ENCODE assay signal across 3 worm cellular contexts in the genomic region with DNA sequence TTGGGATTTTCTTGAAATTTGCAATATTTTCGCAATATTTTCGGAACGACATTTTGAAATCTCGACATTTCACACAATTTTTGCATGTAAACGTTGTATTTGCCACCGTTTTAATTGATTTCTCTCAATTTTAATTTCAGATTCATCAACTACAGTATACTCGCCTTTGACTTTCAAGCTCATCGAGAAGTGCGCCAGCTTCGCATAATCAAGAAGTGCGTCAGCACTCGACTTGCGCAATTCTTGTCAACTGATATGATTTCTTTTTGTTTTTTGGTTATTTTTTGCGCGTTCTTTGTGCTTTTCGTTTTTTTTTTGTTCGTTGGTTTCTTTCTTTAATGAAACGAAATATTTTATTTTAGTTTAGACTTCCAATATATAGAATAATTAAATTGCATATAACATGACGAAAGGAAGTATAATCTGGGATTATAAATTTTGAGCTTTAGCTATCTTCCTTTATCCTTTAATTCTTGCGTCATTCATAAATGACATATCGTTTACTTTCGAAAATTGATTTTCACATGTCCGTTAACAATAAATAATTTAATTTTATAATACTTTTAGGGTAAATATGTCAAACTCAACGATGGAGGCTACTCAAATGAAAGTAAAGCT.
TF ChIP-seq lines count a peak whose summit lies in the region.

TSS of gene famh-136 (plus strand) at position 568 of the 618 bp plus-strand sequence.

TF ChIP-seq in whole organism, L2 larva, 48 proteins besides CTCF, POLR2A, EP300 and RAD21 (continued from another document):
- TF ChIP-seq C34F6.9 (tag; optimal IDR thresholded peaks at IDR 0.05; lab: Kevin White, UChicago) (peak; percentile 95), crh-2 (tag; optimal IDR thresholded peaks at IDR 0.05; lab: Kevin White, UChicago) (peak; percentile 91), ZK546.5 (tag; optimal IDR thresholded peaks at IDR 0.05; lab: Kevin White, UChicago) (no peak), zag-1 (tag; optimal IDR thresholded peaks at IDR 0.05; lab: Kevin White, UChicago) (peak; percentile 4), nhr-21 (tag; optimal IDR thresholded peaks at IDR 0.05; lab: Kevin White, UChicago) (peak; percentile 76), snpc-4 (tag; optimal IDR thresholded peaks at IDR 0.05; lab: Kevin White, UChicago) (peak; percentile 19), sem-4 (tag; optimal IDR thresholded peaks at IDR 0.05; lab: Kevin White, UChicago) (peak; percentile 85), unc-62 (GFP tag; optimal IDR thresholded peaks at IDR 0.05; lab: Kevin White, UChicago) (no peak), nhr-6 (tag; optimal IDR thresholded peaks at IDR 0.05; lab: Kevin White, UChicago) (peak; percentile 72), mbf-1 (tag; optimal IDR thresholded peaks at IDR 0.05; lab: Kevin White, UChicago) (no peak), alr-1 (tag; optimal IDR thresholded peaks at IDR 0.05; lab: Kevin White, UChicago) (no peak), ztf-11 (tag; optimal IDR thresholded peaks at IDR 0.05; lab: Kevin White, UChicago) (no peak), ztf-4 (tag; optimal IDR thresholded peaks at IDR 0.05; lab: Kevin White, UChicago) (peak; percentile 66), ceh-16 (tag; optimal IDR thresholded peaks at IDR 0.05; lab: Kevin White, UChicago) (no peak), nhr-25 (tag; optimal IDR thresholded peaks at IDR 0.05; lab: Kevin White, UChicago) (peak; percentile 77), nhr-77 (tag; optimal IDR thresholded peaks at IDR 0.05; lab: Kevin White, UChicago) (peak; percentile 34), nhr-11 (tag; optimal IDR thresholded peaks at IDR 0.05; lab: Kevin White, UChicago) (no peak), mab-5 (tag; optimal IDR thresholded peaks at IDR 0.05; lab: Kevin White, UChicago) (peak; percentile 69), skn-1 (tag; optimal IDR thresholded peaks at IDR 0.05; lab: Kevin White, UChicago) (peak; percentile 33), lin-13 (GFP tag; optimal IDR thresholded peaks at IDR 0.05; lab: Kevin White, UChicago) (peak; percentile 81), elt-1 (tag; optimal IDR thresholded peaks at IDR 0.05; lab: Kevin White, UChicago) (no peak), lsy-2 (tag; optimal IDR thresholded peaks at IDR 0.05; lab: Kevin White, UChicago) (peak; percentile 81 to 96), ama-1 (optimal IDR thresholded peaks at IDR 0.05; lab: Kevin White, UChicago) (no peak), F13H6.1 (tag; optimal IDR thresholded peaks at IDR 0.05; lab: Kevin White, UChicago) (peak; percentile 66), R02D3.7 (tag; optimal IDR thresholded peaks at IDR 0.05; lab: Kevin White, UChicago) (no peak), nhr-237 (tag; optimal IDR thresholded peaks at IDR 0.05; lab: Kevin White, UChicago) (no peak), nhr-129 (tag; optimal IDR thresholded peaks at IDR 0.05; lab: Kevin White, UChicago) (peak; percentile 88), dmd-4 (tag; optimal IDR thresholded peaks at IDR 0.05; lab: Kevin White, UChicago) (no peak)
TF ChIP-seq in whole organism, L2 larva: peak in this region for 26.

TF ChIP-seq in whole organism, L4 larva, 104 proteins besides CTCF, POLR2A, EP300 and RAD21 (continued from another document):
- TF ChIP-seq skn-1 (tag; optimal IDR thresholded peaks at IDR 0.05; lab: Kevin White, UChicago), result no peak
- TF ChIP-seq ceh-20 (GFP tag; IDR thresholded peaks at IDR 0.05; lab: Robert Waterston, UW), result 0 out of 2 replicates have a peak, but pooled peaks have one; percentile 52
- TF ChIP-seq aly-2 (tag; optimal IDR thresholded peaks at IDR 0.05; lab: Kevin White, UChicago), result no peak
- peak; percentile 85 for TF ChIP-seq nhr-102 (tag; optimal IDR thresholded peaks at IDR 0.05; lab: Kevin White, UChicago)
- peak; percentile 98 for TF ChIP-seq dve-1 (tag; optimal IDR thresholded peaks at IDR 0.05; lab: Kevin White, UChicago; ENCODE audit: insufficient read depth)
- 0 out of 2 replicates have a peak, but pooled peaks have one; percentile 11 for TF ChIP-seq D1046.2 (GFP tag; IDR thresholded peaks at IDR 0.05; lab: Robert Waterston, UW)
- TF ChIP-seq nhr-42 (GFP tag; IDR thresholded peaks at IDR 0.05; lab: Robert Waterston, UW), result peak; percentile 64; the same call in 1 of the 2 replicates
- peak; percentile 83 for TF ChIP-seq lin-13 (GFP tag; optimal IDR thresholded peaks at IDR 0.05; lab: Kevin White, UChicago)
- TF ChIP-seq dmd-6 (GFP tag; IDR thresholded peaks at IDR 0.05; lab: Robert Waterston, UW), result peak; percentile 91
- no peak for TF ChIP-seq nhr-10 (tag; optimal IDR thresholded peaks at IDR 0.05; lab: Kevin White, UChicago)
- peak; percentile 79 for TF ChIP-seq hmg-1.1 (GFP tag; IDR thresholded peaks at IDR 0.05; lab: Robert Waterston, UW)
- TF ChIP-seq ztf-7 (tag; optimal IDR thresholded peaks at IDR 0.05; lab: Kevin White, UChicago), result peak; percentile 64
- TF ChIP-seq lin-29 (GFP tag; IDR thresholded peaks at IDR 0.05; lab: Robert Waterston, UW), result no peak
- TF ChIP-seq rbr-2 (tag; optimal IDR thresholded peaks at IDR 0.05; lab: Kevin White, UChicago), result peak; percentile 86
- TF ChIP-seq spr-3 (GFP tag; optimal IDR thresholded peaks at IDR 0.05; lab: Kevin White, UChicago), result peak; percentile 38
- peak; percentile 23 to 78 for TF ChIP-seq daf-16 (GFP tag; optimal IDR thresholded peaks at IDR 0.05; lab: Kevin White, UChicago)
- TF ChIP-seq daf-16 (tag; optimal IDR thresholded peaks at IDR 0.05; lab: Kevin White, UChicago), result peak; percentile 78
- TF ChIP-seq ceh-82 (tag; optimal IDR thresholded peaks at IDR 0.05; lab: Kevin White, UChicago), result no peak
- TF ChIP-seq unc-130 (GFP tag; optimal IDR thresholded peaks at IDR 0.05; lab: Kevin White, UChicago), result peak; percentile 43
- peak; percentile 65 for TF ChIP-seq nhr-6 (tag; optimal IDR thresholded peaks at IDR 0.05; lab: Kevin White, UChicago)
- TF ChIP-seq ceh-62 (tag; optimal IDR thresholded peaks at IDR 0.05; lab: Kevin White, UChicago), result no peak
- peak; percentile 75 for TF ChIP-seq nhr-11 (tag; optimal IDR thresholded peaks at IDR 0.05; lab: Kevin White, UChicago)
- peak; percentile 85 for TF ChIP-seq mes-2 (tag; optimal IDR thresholded peaks at IDR 0.05; lab: Kevin White, UChicago; ENCODE audit: poor library complexity, severe bottlenecking)
- no peak for TF ChIP-seq vab-7 (GFP tag; IDR thresholded peaks at IDR 0.05; lab: Robert Waterston, UW)
- peak; percentile 72 for TF ChIP-seq F37D6.2 (tag; optimal IDR thresholded peaks at IDR 0.05; lab: Kevin White, UChicago)
- peak; percentile 90 for TF ChIP-seq nhr-77 (tag; optimal IDR thresholded peaks at IDR 0.05; lab: Kevin White, UChicago)
- TF ChIP-seq lin-38 (GFP tag; IDR thresholded peaks at IDR 0.05; lab: Robert Waterston, UW), result peak; percentile 85
- peak; percentile 66; the same call in 1 of the 2 replicates for TF ChIP-seq zfp-3 (GFP tag; conservative IDR thresholded peaks at IDR 0.05; lab: Robert Waterston, UW)
- TF ChIP-seq madf-9 (GFP tag; conservative IDR thresholded peaks at IDR 0.05; lab: Robert Waterston, UW), result 0 out of 2 replicates have a peak, but pooled peaks have one; percentile 33
- peak; percentile 85 for TF ChIP-seq dpl-1 (GFP tag; optimal IDR thresholded peaks at IDR 0.05; lab: Kevin White, UChicago)
- no peak for TF ChIP-seq unc-39 (tag; optimal IDR thresholded peaks at IDR 0.05; lab: Kevin White, UChicago)
- TF ChIP-seq zip-2 (tag; optimal IDR thresholded peaks at IDR 0.05; lab: Kevin White, UChicago), result peak; percentile 52
- TF ChIP-seq mdl-1 (tag; optimal IDR thresholded peaks at IDR 0.05; lab: Kevin White, UChicago), result peak in 1 of 2 experiments; percentile 56
- TF ChIP-seq pha-4 (GFP tag; IDR thresholded peaks at IDR 0.05; lab: Robert Waterston, UW), result peak; percentile 76
- peak; percentile 89 for TF ChIP-seq pha-4 (tag; optimal IDR thresholded peaks at IDR 0.05; lab: Kevin White, UChicago)
- TF ChIP-seq pqm-1 (tag; optimal IDR thresholded peaks at IDR 0.05; lab: Kevin White, UChicago), result peak; percentile 65
- peak; percentile 79 for TF ChIP-seq nhr-48 (tag; optimal IDR thresholded peaks at IDR 0.05; lab: Kevin White, UChicago)
- peak; percentile 51; the same call in 1 of the 2 replicates for TF ChIP-seq tra-1 (GFP tag; IDR thresholded peaks at IDR 0.05; lab: Robert Waterston, UW)
- TF ChIP-seq F49E8.2 (tag; optimal IDR thresholded peaks at IDR 0.05; lab: Kevin White, UChicago; ENCODE audit: borderline replicate concordance), result peak; percentile 11
- TF ChIP-seq hlh-30 (tag; optimal IDR thresholded peaks at IDR 0.05; lab: Kevin White, UChicago; ENCODE audit: insufficient read depth), result peak; percentile 80
- peak in 1 of 2 experiments; percentile 99 for TF ChIP-seq unc-62 (GFP tag; optimal IDR thresholded peaks at IDR 0.05 in 1 of 2; lab: Kevin White, UChicago)
- TF ChIP-seq unc-62 (tag; optimal IDR thresholded peaks at IDR 0.05; lab: Kevin White, UChicago), result no peak
- TF ChIP-seq mep-1 (tag; optimal IDR thresholded peaks at IDR 0.05; lab: Kevin White, UChicago), result peak; percentile 95
- peak; percentile 80 for TF ChIP-seq T26A8.4 (GFP tag; IDR thresholded peaks at IDR 0.05; lab: Robert Waterston, UW)

TF ChIP-seq in whole organism, late embryonic, 69 proteins besides CTCF, POLR2A, EP300 and RAD21 (continued from another document):
- TF ChIP-seq sox-4 (tag; optimal IDR thresholded peaks at IDR 0.05; lab: Kevin White, UChicago) (peak; percentile 57), pag-3 (tag; optimal IDR thresholded peaks at IDR 0.05; lab: Kevin White, UChicago; ENCODE audit: borderline replicate concordance) (no peak), fkh-10 (GFP tag; optimal IDR thresholded peaks at IDR 0.05; lab: Kevin White, UChicago) (no peak), pha-2 (tag; optimal IDR thresholded peaks at IDR 0.05; lab: Kevin White, UChicago) (no peak), tbx-2 (tag; optimal IDR thresholded peaks at IDR 0.05; lab: Kevin White, UChicago) (peak; percentile 36), hlh-30 (tag; optimal IDR thresholded peaks at IDR 0.05; lab: Kevin White, UChicago; ENCODE audit: insufficient read depth) (no peak), gmeb-2 (tag; optimal IDR thresholded peaks at IDR 0.05; lab: Kevin White, UChicago) (peak; percentile 35), unc-42 (tag; optimal IDR thresholded peaks at IDR 0.05; lab: Kevin White, UChicago) (peak; percentile 65), Y22D7AL.16 (tag; optimal IDR thresholded peaks at IDR 0.05; lab: Kevin White, UChicago) (no peak), sox-2 (GFP tag; IDR thresholded peaks at IDR 0.05; lab: Robert Waterston, UW) (no peak), ama-1 (optimal IDR thresholded peaks at IDR 0.05; lab: Kevin White, UChicago) (no peak), mec-3 (tag; optimal IDR thresholded peaks at IDR 0.05; lab: Kevin White, UChicago; ENCODE audit: borderline replicate concordance) (no peak), ceh-19 (GFP tag; optimal IDR thresholded peaks at IDR 0.05; lab: Kevin White, UChicago) (no peak), ztf-16 (tag; optimal IDR thresholded peaks at IDR 0.05; lab: Kevin White, UChicago) (no peak), fkh-6 (tag; optimal IDR thresholded peaks at IDR 0.05; lab: Kevin White, UChicago) (no peak), lin-11 (tag; optimal IDR thresholded peaks at IDR 0.05; lab: Kevin White, UChicago) (peak; percentile 26), nfya-1 (tag; optimal IDR thresholded peaks at IDR 0.05; lab: Kevin White, UChicago) (peak; percentile 59), odd-2 (tag; optimal IDR thresholded peaks at IDR 0.05; lab: Kevin White, UChicago) (no peak), hlh-6 (tag; optimal IDR thresholded peaks at IDR 0.05; lab: Kevin White, UChicago) (no peak), ttx-3 (tag; optimal IDR thresholded peaks at IDR 0.05; lab: Kevin White, UChicago) (peak; percentile 26), elt-4 (tag; optimal IDR thresholded peaks at IDR 0.05; lab: Kevin White, UChicago) (no peak), C08G9.2 (tag; optimal IDR thresholded peaks at IDR 0.05; lab: Kevin White, UChicago) (no peak), pax-1 (tag; optimal IDR thresholded peaks at IDR 0.05; lab: Kevin White, UChicago) (no peak), F13H6.1 (tag; optimal IDR thresholded peaks at IDR 0.05; lab: Kevin White, UChicago) (no peak), nhr-232 (tag; optimal IDR thresholded peaks at IDR 0.05; lab: Kevin White, UChicago) (peak; percentile 39), ceh-2 (tag; optimal IDR thresholded peaks at IDR 0.05; lab: Kevin White, UChicago) (no peak), syd-9 (tag; optimal IDR thresholded peaks at IDR 0.05; lab: Kevin White, UChicago) (no peak), hlh-13 (GFP tag; optimal IDR thresholded peaks at IDR 0.05; lab: Kevin White, UChicago) (no peak), dmd-4 (tag; optimal IDR thresholded peaks at IDR 0.05; lab: Kevin White, UChicago; ENCODE audit: borderline replicate concordance) (no peak), nhr-11 (tag; optimal IDR thresholded peaks at IDR 0.05; lab: Kevin White, UChicago) (no peak), rnt-1 (tag; optimal IDR thresholded peaks at IDR 0.05; lab: Kevin White, UChicago) (no peak), K02D7.2 (tag; optimal IDR thresholded peaks at IDR 0.05; lab: Kevin White, UChicago) (peak; percentile 9), ceh-24 (tag; optimal IDR thresholded peaks at IDR 0.05; lab: Kevin White, UChicago) (no peak), unc-86 (tag; optimal IDR thresholded peaks at IDR 0.05; lab: Kevin White, UChicago) (no peak), ceh-22 (tag; optimal IDR thresholded peaks at IDR 0.05; lab: Kevin White, UChicago) (no peak), C38D4.7 (GFP tag; optimal IDR thresholded peaks at IDR 0.05; lab: Kevin White, UChicago) (no peak), ref-2 (tag; optimal IDR thresholded peaks at IDR 0.05; lab: Kevin White, UChicago) (no peak), ceh-48 (tag; optimal IDR thresholded peaks at IDR 0.05; lab: Kevin White, UChicago) (peak; percentile 17), pha-4 (tag; optimal IDR thresholded peaks at IDR 0.05; lab: Kevin White, UChicago) (no peak), hlh-15 (tag; optimal IDR thresholded peaks at IDR 0.05; lab: Kevin White, UChicago) (no peak), T23F11.4 (GFP tag; optimal IDR thresholded peaks at IDR 0.05; lab: Kevin White, UChicago) (no peak), lim-6 (tag; optimal IDR thresholded peaks at IDR 0.05; lab: Kevin White, UChicago) (no peak), zip-5 (tag; optimal IDR thresholded peaks at IDR 0.05; lab: Kevin White, UChicago) (no peak), K09A11.1 (tag; optimal IDR thresholded peaks at IDR 0.05; lab: Kevin White, UChicago; ENCODE audit: insufficient read depth) (no peak), ceh-31 (tag; optimal IDR thresholded peaks at IDR 0.05; lab: Kevin White, UChicago) (peak; percentile 20)
